Fruit fly (Drosophila melanogaster): ENCODE results near the gene CG10077.
A peak's percentile ranks its signal among the peaks of the same experiment; 100 is the strongest.

CG10077 gene

DNA sequence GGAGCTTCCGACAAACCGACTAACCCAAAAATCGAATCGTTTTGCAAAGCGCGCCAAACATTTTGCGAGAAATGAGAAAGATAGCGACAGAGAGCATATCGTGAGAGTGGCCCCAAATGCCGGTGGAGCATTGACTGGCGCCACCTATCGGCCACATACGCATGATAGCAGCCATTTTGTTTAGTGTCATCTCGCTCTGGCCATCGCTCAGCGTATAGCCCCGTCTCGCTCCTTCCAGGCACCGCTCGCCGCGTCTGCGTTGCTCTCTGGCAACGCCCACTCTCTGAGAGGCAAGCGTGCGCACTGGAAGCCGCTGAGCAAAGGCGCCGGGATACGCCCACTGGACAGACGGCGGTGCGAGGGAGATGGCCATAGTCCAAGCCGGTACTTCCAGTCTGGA is 51.7 kb downstream of the CG10077 start (continued):
- TF ChIP-seq Mad (GFP tag; optimal IDR thresholded peaks at IDR 0.05) (no peak), fu2 (GFP tag; optimal IDR thresholded peaks at IDR 0.05) (no peak), luna (GFP tag; optimal IDR thresholded peaks at IDR 0.05) (no peak), ase (GFP tag; IDR thresholded peaks at IDR 0.05) (peak; percentile 59; the same call in 1 of the 3 replicates), CG4730 (GFP tag; IDR thresholded peaks at IDR 0.05) (no peak), CG10654 (GFP tag; optimal IDR thresholded peaks at IDR 0.05) (no peak), dysf (GFP tag; IDR thresholded peaks at IDR 0.05) (peak; percentile 45; the same call in 2 of the 3 replicates), stwl (tag; optimal IDR thresholded peaks at IDR 0.05) (peak; percentile 25), pb (GFP tag; optimal IDR thresholded peaks at IDR 0.05) (peak; percentile 51), sug (tag; optimal IDR thresholded peaks at IDR 0.05) (peak; percentile 34), bab2 (GFP tag; optimal IDR thresholded peaks at IDR 0.05) (no peak), ERR (GFP tag; optimal IDR thresholded peaks at IDR 0.05) (no peak), CG34224 (GFP tag; IDR thresholded peaks at IDR 0.05; ENCODE audit: partially characterized antibody) (peak; percentile 63; the same call in 2 of the 3 replicates), slou (GFP tag; optimal IDR thresholded peaks at IDR 0.05) (no peak), Deaf1 (tag; optimal IDR thresholded peaks at IDR 0.05) (peak; percentile 57), Awh (GFP tag; IDR thresholded peaks at IDR 0.05) (peak; percentile 53; the same call in 1 of the 2 replicates), E2f2 (GFP tag; IDR thresholded peaks at IDR 0.05) (peak; percentile 56), CG7357 (GFP tag; IDR thresholded peaks at IDR 0.05) (no peak), CG13894 (tag; optimal IDR thresholded peaks at IDR 0.05) (no peak), zen2 (GFP tag; IDR thresholded peaks at IDR 0.05; ENCODE audit: partially characterized antibody) (0 out of 3 replicates have a peak, but pooled peaks have one; percentile 29), CG7372 (GFP tag; IDR thresholded peaks at IDR 0.05) (no peak), ems (GFP tag; optimal IDR thresholded peaks at IDR 0.05) (no peak), CG17359 (tag; optimal IDR thresholded peaks at IDR 0.05) (no peak), lola (GFP tag; optimal IDR thresholded peaks at IDR 0.05) (no peak), CG18599 (GFP tag; optimal IDR thresholded peaks at IDR 0.05) (no peak), Hand (GFP tag; optimal IDR thresholded peaks at IDR 0.05) (no peak), CG15269 (tag; optimal IDR thresholded peaks at IDR 0.05) (no peak), Dfd (GFP tag; optimal IDR thresholded peaks at IDR 0.05) (no peak), hbn (GFP tag; IDR thresholded peaks at IDR 0.05; ENCODE audit: partially characterized antibody) (no peak), phol (tag; optimal IDR thresholded peaks at IDR 0.05) (peak; percentile 92), pita (GFP tag; optimal IDR thresholded peaks at IDR 0.05) (no peak), D (optimal IDR thresholded peaks at IDR 0.05) (peak; percentile 56), D (GFP tag; optimal IDR thresholded peaks at IDR 0.05) (no peak), TFAM (GFP tag; optimal IDR thresholded peaks at IDR 0.05) (no peak), esg (GFP tag; conservative IDR thresholded peaks at IDR 0.05) (no peak), CG17612 (GFP tag; IDR thresholded peaks at IDR 0.05) (0 out of 2 replicates have a peak, but pooled peaks have one; percentile 15), Rfx (GFP tag; IDR thresholded peaks at IDR 0.05) (peak; percentile 75), scrt (GFP tag; optimal IDR thresholded peaks at IDR 0.05) (peak; percentile 21), Dad (GFP tag; optimal IDR thresholded peaks at IDR 0.05) (no peak), Hr51 (GFP tag; optimal IDR thresholded peaks at IDR 0.05) (peak in 1 of 2 experiments; percentile 7), CG12071 (GFP tag; optimal IDR thresholded peaks at IDR 0.05) (no peak), CG15011 (GFP tag; optimal IDR thresholded peaks at IDR 0.05) (no peak), cas (GFP tag; IDR thresholded peaks at IDR 0.05) (no peak), Sry-δ (GFP tag; optimal IDR thresholded peaks at IDR 0.05) (no peak), Max (GFP tag; optimal IDR thresholded peaks at IDR 0.05) (no peak), Ptx1 (GFP tag; IDR thresholded peaks at IDR 0.05) (peak; percentile 33), CG2875 (GFP tag; optimal IDR thresholded peaks at IDR 0.05) (no peak), CG2199 (GFP tag; IDR thresholded peaks at IDR 0.05) (peak; percentile 82; the same call in 1 of the 3 replicates), dati (GFP tag; IDR thresholded peaks at IDR 0.05) (no peak), ro (GFP tag; IDR thresholded peaks at IDR 0.05) (no peak), lab (GFP tag; optimal IDR thresholded peaks at IDR 0.05) (peak; percentile 25)

All from whole organism, embryonic.